Worm (Caenorhabditis elegans): ENCODE results near the gene josd-1.

- TF ChIP-seq hmbx-1 (tag; optimal IDR thresholded peaks at IDR 0.05) (no peak), ama-1 (optimal IDR thresholded peaks at IDR 0.05) (no peak), ceh-36 (tag; optimal IDR thresholded peaks at IDR 0.05) (no peak), F13C5.2 (tag; optimal IDR thresholded peaks at IDR 0.05) (no peak), scrt-1 (GFP tag; IDR thresholded peaks at IDR 0.05) (no peak), tbx-11 (GFP tag; IDR thresholded peaks at IDR 0.05) (no peak), ets-7 (tag; optimal IDR thresholded peaks at IDR 0.05) (no peak), aly-1 (tag; optimal IDR thresholded peaks at IDR 0.05) (no peak), flt-1 (GFP tag; IDR thresholded peaks at IDR 0.05) (no peak)
Measured at ce11 chrIII:2786740-2787139, 49.7 kb upstream of the josd-1 start, which contains the start of gene nduc-2.

Data from whole organism, early embryonic.